Fruit fly (Drosophila melanogaster) ovary, adult (tissue): Measurements from ENCODE around the gene CG33060.

Source experiments
- CG17801 ChIP-seq: fragments of 200-800 bp; optimal IDR thresholded peaks from 2 replicates; lab custom pipeline; 2019; ENCODE audit warnings: missing biosample characterization, mild to moderate bottlenecking, missing genetic modification characterization, moderate library complexity; ENCODE audit not compliant: partially characterized antibody

Gene CG33060

DNA sequence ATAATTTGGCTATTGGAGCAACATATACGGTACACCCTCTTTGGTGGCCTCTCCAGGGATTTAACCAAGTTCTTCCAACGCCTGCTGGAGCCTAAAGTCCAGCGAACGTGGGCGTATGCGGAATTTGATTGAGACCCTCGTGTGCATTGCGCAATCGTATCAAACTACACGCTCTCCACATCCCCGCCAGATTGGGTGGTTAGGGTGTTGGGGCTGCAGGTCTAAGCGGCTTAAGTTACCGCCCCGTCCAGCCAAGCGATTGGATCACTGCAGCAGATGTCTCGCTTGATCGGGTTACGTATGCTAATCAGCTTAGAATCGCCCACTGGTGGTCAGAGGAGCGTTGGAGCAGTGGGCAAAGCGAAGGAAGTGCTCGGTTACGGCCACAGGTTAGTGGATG, at the start of gene CG33060:
Gene CG33060, plus strand, starts transcription at position 301 of the 400 bp plus-strand sequence.
- no peak for TF ChIP-seq CG17801 (GFP tag; lab: Kevin White, UChicago)

DNA sequence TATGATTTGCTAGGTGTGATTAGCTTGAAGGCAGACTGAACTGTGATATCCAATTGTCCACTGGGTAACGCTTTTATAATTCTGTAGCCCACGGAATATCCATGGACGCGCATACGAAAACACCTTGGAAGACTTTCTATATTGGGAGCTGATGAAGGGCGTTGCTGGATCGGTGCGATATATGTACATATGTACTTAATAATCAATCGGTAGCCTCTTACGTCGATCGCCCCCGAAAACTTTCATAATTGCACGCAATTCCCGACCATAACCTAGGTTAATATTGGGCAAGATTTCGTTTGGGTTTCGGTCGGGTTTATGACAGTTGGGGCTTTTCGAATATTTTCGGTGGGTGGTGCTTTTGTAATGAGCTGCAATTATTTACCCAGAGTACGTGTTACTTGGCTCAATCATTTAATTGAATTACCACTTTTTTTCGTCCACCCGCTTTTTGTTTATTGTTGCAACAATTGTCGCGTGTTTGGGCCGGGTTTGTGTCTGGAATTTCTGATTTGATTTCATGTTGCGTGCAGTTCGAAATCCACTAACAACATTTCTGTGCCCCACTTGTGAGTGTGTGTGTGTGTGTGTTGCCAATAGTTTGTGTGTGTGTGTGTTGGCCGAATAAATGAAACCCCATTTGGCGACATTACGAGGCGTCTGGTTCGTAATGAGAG, 48.8 kb upstream of the CG33060 start, which contains the start of gene CG13049:
Gene CG13049, minus strand, starts transcription at position 51 of the 677 bp plus-strand sequence.
- no peak for TF ChIP-seq CG17801 (GFP tag; lab: Kevin White, UChicago)

DNA sequence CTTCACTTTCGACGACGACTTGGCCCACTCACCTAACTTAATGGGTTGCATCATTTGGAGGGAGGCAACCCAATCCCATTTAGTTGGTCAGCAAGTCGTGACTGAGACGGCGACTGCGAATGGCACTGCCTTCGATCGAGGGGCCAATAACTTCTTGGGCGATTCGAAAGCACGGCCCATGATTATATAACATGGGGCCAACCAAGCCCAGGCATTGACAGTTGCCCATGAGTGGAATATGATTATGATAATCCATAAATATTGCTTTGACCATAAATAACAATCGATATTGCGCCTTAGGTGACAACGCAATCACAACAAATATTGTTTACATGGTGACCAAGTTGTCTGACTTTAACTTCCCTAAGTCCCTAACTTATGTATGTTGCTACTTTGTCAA, 47.0 kb upstream of the CG33060 start, which contains the start of gene CG13048:
Gene CG13048, minus strand, starts transcription at position 101 of the 400 bp plus-strand sequence.
- no peak for TF ChIP-seq CG17801 (GFP tag; lab: Kevin White, UChicago)

DNA sequence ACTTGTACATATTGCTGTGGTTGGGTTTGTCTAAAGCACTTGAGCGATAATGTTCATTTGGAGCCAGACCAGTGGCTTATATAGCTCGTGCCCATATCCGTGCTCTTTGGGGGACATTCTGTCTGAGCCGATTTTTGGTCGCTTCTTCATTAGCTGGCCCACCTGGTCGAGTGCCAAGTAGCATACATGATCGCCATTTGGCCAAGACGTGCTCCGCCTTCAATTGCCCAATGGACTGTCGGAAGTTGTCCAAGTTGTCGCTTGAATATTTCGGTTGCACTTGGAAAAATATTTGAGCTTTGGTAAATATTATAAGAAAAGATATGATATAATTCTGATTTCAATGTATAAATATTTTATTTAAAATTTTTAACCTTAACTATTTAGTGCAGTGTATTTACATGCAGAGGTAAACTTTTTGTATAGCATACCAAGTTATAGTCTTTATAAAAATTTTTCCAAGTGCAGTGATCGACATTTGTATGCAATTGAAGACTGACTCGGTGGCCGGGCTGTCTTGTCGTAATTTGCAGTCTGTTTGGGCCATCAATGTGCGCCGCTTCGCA, 45.4 kb upstream of the CG33060 start, which contains the start of gene CG13047:
Gene CG13047, minus strand, starts transcription at position 51 of the 566 bp plus-strand sequence.
- no peak for TF ChIP-seq CG17801 (GFP tag; lab: Kevin White, UChicago)

DNA sequence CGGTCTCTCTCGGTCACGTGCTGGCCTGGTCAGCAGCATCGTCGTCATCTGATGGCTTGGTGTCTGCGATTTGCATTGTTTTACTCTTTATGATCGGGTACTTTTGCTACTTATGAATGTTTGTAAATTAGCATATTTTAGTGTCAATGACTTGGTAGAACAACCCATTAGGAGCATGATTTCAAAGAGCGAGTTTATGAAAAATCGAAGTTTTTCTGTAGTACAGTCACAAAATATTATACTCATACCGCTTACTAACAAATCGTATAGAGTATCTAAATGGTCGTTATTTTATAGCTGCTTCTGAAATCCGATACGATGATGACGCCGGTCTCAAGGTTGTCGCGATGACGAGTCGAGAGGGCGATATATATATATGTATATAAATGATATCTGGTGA, 44.6 kb upstream of the CG33060 start:
- no peak for TF ChIP-seq CG17801 (GFP tag; lab: Kevin White, UChicago)

dm6 chr3L:16288322-16288721, 42.5 kb upstream of the CG33060 start, which contains the start of gene CG13046:
Gene CG13046, minus strand, starts transcription at chr3L:16288422.
- TF ChIP-seq CG17801 (GFP tag; lab: Kevin White, UChicago): no peak

- TF ChIP-seq CG17801 (GFP tag; lab: Kevin White, UChicago): no peak
Measured at dm6 chr3L:16289067-16289466, 41.8 kb upstream of the CG33060 start.

DNA sequence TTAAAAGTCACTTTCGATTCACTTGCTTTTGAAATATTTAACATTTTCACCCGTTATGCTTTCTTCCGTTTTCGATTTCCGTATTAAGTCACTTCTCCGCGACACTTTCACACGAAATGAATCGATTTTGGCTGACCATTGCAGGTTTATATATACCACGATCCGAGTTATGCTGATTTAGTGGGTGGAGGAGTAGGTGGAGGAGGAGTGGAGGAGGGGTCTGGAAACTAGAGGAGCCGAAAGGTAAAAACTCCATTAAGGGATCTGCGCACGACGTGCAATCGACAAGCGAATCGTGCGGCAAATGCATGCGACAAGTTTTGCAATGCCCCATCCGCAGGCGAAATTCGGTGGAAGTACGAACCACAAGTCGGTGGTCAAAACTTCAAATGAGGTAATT, 40.0 kb upstream of the CG33060 start, which contains the start of gene CG13045:
Gene CG13045, minus strand, starts transcription at position 101 of the 400 bp plus-strand sequence.
- no peak for TF ChIP-seq CG17801 (GFP tag; lab: Kevin White, UChicago)

dm6 chr3L:16291678-16292077, 39.2 kb upstream of the CG33060 start:
- TF ChIP-seq CG17801 (GFP tag; lab: Kevin White, UChicago): no peak

- no peak for TF ChIP-seq CG17801 (GFP tag; lab: Kevin White, UChicago)
Measured at dm6 chr3L:16295447-16295846, 35.4 kb upstream of the CG33060 start, which contains the start of gene CG4962. Gene CG4962, minus strand, starts transcription at chr3L:16295547.

- TF ChIP-seq CG17801 (GFP tag; lab: Kevin White, UChicago): no peak
Measured at dm6 chr3L:16301153-16301552, 29.7 kb upstream of the CG33060 start, which contains the start of gene CG4982. Gene CG4982, plus strand, starts transcription at chr3L:16301453.

dm6 chr3L:16303078-16303477, 27.8 kb upstream of the CG33060 start, which contains the start of gene CG13044:
Gene CG13044, minus strand, starts transcription at chr3L:16303178.
- no peak for TF ChIP-seq CG17801 (GFP tag; lab: Kevin White, UChicago)

DNA sequence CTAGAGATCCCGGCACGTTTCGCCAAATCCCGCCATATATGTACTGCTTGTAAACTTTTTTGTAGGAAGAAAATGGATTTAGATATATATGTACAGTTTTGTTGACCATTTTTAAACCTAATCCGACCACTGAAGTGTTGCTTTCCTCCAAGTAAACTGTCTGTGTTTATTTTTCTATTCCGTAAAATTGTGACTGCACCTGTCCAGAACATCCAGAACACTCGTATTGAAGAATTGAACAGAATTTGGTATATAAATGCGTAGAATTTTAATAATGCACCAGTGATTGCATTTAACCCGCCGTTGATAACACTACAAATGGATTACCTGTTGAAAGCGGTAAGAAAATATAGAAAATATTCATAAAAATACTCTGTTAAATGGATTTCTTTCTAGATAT, 26.9 kb upstream of the CG33060 start, which contains the start of gene CG43249:
Gene CG43249, plus strand, starts transcription at position 301 of the 400 bp plus-strand sequence.
- no peak for TF ChIP-seq CG17801 (GFP tag; lab: Kevin White, UChicago)

- no peak for TF ChIP-seq CG17801 (GFP tag; lab: Kevin White, UChicago)
Measured at dm6 chr3L:16305820-16306650, 24.8 kb upstream of the CG33060 start, which contains the start of the genes CG13043 and CG13063. Gene CG13043, minus strand, starts transcription at chr3L:16305870. Gene CG13063, plus strand, starts transcription at chr3L:16306600.
